Worm (Caenorhabditis elegans) whole organism, L2 larva: Measurements from ENCODE around the gene srbc-16.

Experiments used
- R02D3.7 ChIP-seq: fragments of 150-350 bp; optimal IDR thresholded peaks from 2 replicates; lab custom pipeline; 2014; ENCODE audit warnings: missing biosample characterization, missing genetic modification characterization
- Y55F3AM.14 ChIP-seq: fragments of 200-800 bp; sonication (Bioruptor generic); optimal IDR thresholded peaks from 2 replicates; lab custom pipeline; 2018; ENCODE audit warnings: mild to moderate bottlenecking, missing genetic modification characterization, missing compliant biosample characterization
- alr-1 ChIP-seq: fragments of 150-350 bp; optimal IDR thresholded peaks from 2 replicates; lab custom pipeline; 2014; ENCODE audit warnings: missing biosample characterization, missing genetic modification characterization
- ama-1 ChIP-seq: fragments of 150-350 bp; optimal IDR thresholded peaks from 2 replicates; lab custom pipeline; 2018; ENCODE audit warnings: inconsistent platforms
- blmp-1 ChIP-seq: sonication (generic microtip); optimal IDR thresholded peaks from 2 replicates; lab custom pipeline; 2017; ENCODE audit warnings: missing genetic modification characterization, mild to moderate bottlenecking, missing compliant biosample characterization, antibody characterized with exemption, moderate library complexity; ENCODE audit not compliant: insufficient read depth
- crh-2 ChIP-seq: sonication (generic microtip); optimal IDR thresholded peaks from 2 replicates; lab custom pipeline; 2017; ENCODE audit warnings: missing biosample characterization, missing genetic modification characterization
- dmd-4 ChIP-seq: sonication (generic microtip); optimal IDR thresholded peaks from 2 replicates; lab custom pipeline; 2017; ENCODE audit warnings: missing biosample characterization, missing genetic modification characterization
- egl-27 ChIP-seq: sonication (generic microtip); optimal IDR thresholded peaks from 3 replicates; lab custom pipeline; 2017; ENCODE audit warnings: missing biosample characterization, missing genetic modification reagents, missing genetic modification characterization
- elt-1 ChIP-seq: fragments of 150-350 bp; optimal IDR thresholded peaks from 2 replicates; lab custom pipeline; 2014; ENCODE audit warnings: missing biosample characterization, missing genetic modification characterization
- elt-3 ChIP-seq: sonication (generic microtip); optimal IDR thresholded peaks from 2 replicates; lab custom pipeline; 2017; ENCODE audit warnings: missing biosample characterization, missing genetic modification characterization
- fos-1 ChIP-seq: fragments of 150-350 bp; optimal IDR thresholded peaks from 2 replicates; lab custom pipeline; 2014; ENCODE audit warnings: missing biosample characterization, missing genetic modification characterization
- gmeb-1 ChIP-seq: fragments of 150-350 bp; optimal IDR thresholded peaks from 2 replicates; lab custom pipeline; 2014; ENCODE audit warnings: missing biosample characterization, missing genetic modification characterization
- lin-11 ChIP-seq: fragments of 150-350 bp; sonication (generic microtip); optimal IDR thresholded peaks from 2 replicates; lab custom pipeline; 2014; ENCODE audit warnings: missing biosample characterization, missing genetic modification characterization, inconsistent platforms, mixed read lengths
- lin-13 ChIP-seq: fragments of 150-350 bp; optimal IDR thresholded peaks from 2 replicates; lab custom pipeline; 2014; ENCODE audit warnings: missing biosample characterization, missing genetic modification reagents, missing genetic modification characterization
- lin-39 ChIP-seq: fragments of 150-350 bp; optimal IDR thresholded peaks from 2 replicates; lab custom pipeline; 2014; ENCODE audit warnings: missing biosample characterization, missing genetic modification reagents, missing genetic modification characterization
- mdl-1 ChIP-seq, 2 experiments: fragments of 150-350 bp in 1 of 2; sonication (generic microtip) in 1 of 2; optimal IDR thresholded peaks; 2 replicates each; lab custom pipeline; 2017; ENCODE audit warnings: missing biosample characterization in 2 of 2, missing genetic modification characterization in 2 of 2
- nhr-11 ChIP-seq: fragments of 150-350 bp; optimal IDR thresholded peaks from 2 replicates; lab custom pipeline; 2014; ENCODE audit warnings: missing biosample characterization, missing genetic modification characterization
- nhr-129 ChIP-seq: fragments of 150-350 bp; optimal IDR thresholded peaks from 2 replicates; lab custom pipeline; 2014; ENCODE audit warnings: missing biosample characterization, missing genetic modification characterization
- nhr-21 ChIP-seq: fragments of 150-350 bp; optimal IDR thresholded peaks from 2 replicates; lab custom pipeline; 2014; ENCODE audit warnings: missing biosample characterization, missing genetic modification characterization
- nhr-23 ChIP-seq: fragments of 150-350 bp; optimal IDR thresholded peaks from 2 replicates; lab custom pipeline; 2014; ENCODE audit warnings: missing biosample characterization, missing genetic modification reagents, missing genetic modification characterization
- nhr-237 ChIP-seq: fragments of 150-350 bp; optimal IDR thresholded peaks from 2 replicates; lab custom pipeline; 2014; ENCODE audit warnings: missing biosample characterization, missing genetic modification characterization
- nhr-25 ChIP-seq: fragments of 150-350 bp; sonication (generic microtip); optimal IDR thresholded peaks from 3 replicates; lab custom pipeline; 2014; ENCODE audit warnings: missing biosample characterization, missing genetic modification characterization
- nhr-6 ChIP-seq: fragments of 150-350 bp; optimal IDR thresholded peaks from 2 replicates; lab custom pipeline; 2014; ENCODE audit warnings: missing biosample characterization, missing genetic modification characterization
- nhr-77 ChIP-seq: fragments of 150-350 bp; optimal IDR thresholded peaks from 2 replicates; lab custom pipeline; 2014; ENCODE audit warnings: missing biosample characterization, missing genetic modification characterization
- peb-1 ChIP-seq: fragments of 150-350 bp; optimal IDR thresholded peaks from 2 replicates; lab custom pipeline; 2014; ENCODE audit warnings: missing biosample characterization, missing genetic modification characterization
- sem-4 ChIP-seq: fragments of 150-350 bp; optimal IDR thresholded peaks from 2 replicates; lab custom pipeline; 2014; ENCODE audit warnings: missing biosample characterization, missing genetic modification reagents, missing genetic modification characterization
- skn-1 ChIP-seq: sonication (generic microtip); optimal IDR thresholded peaks from 2 replicates; lab custom pipeline; 2017; ENCODE audit warnings: missing biosample characterization, missing genetic modification characterization
- sma-3 ChIP-seq: sonication (generic microtip); optimal IDR thresholded peaks from 2 replicates; lab custom pipeline; 2016; ENCODE audit warnings: missing genetic modification reagents, missing genetic modification characterization, missing compliant biosample characterization
- sma-9 ChIP-seq, 2 experiments: fragments of 150-350 bp in 1 of 2; sonication (generic microtip) in 1 of 2; optimal IDR thresholded peaks; 2 replicates each; lab custom pipeline; 2014 to 2016; ENCODE audit warnings: missing genetic modification characterization in 2 of 2, mild to moderate bottlenecking in 1 of 2, missing biosample characterization in 1 of 2, missing compliant biosample characterization in 1 of 2, missing genetic modification reagents in 1 of 2, moderate library complexity in 1 of 2
- snpc-4 ChIP-seq: fragments of 150-350 bp; optimal IDR thresholded peaks from 2 replicates; lab custom pipeline; 2014; ENCODE audit warnings: missing biosample characterization, missing genetic modification characterization
- unc-39 ChIP-seq: fragments of 150-350 bp; optimal IDR thresholded peaks from 2 replicates; lab custom pipeline; 2014; ENCODE audit warnings: missing biosample characterization, missing genetic modification characterization
- unc-55 ChIP-seq: fragments of 150-350 bp; sonication (generic microtip); optimal IDR thresholded peaks from 3 replicates; lab custom pipeline; 2014; ENCODE audit warnings: missing biosample characterization, missing genetic modification reagents, missing genetic modification characterization
- unc-62 ChIP-seq: fragments of 150-350 bp; optimal IDR thresholded peaks from 2 replicates; lab custom pipeline; 2014; ENCODE audit warnings: missing biosample characterization, missing genetic modification reagents, missing genetic modification characterization
- zag-1 ChIP-seq: fragments of 150-350 bp; optimal IDR thresholded peaks from 2 replicates; lab custom pipeline; 2014; ENCODE audit warnings: missing biosample characterization, missing genetic modification characterization
- ztf-1 ChIP-seq: fragments of 200-800 bp; sonication (Bioruptor generic); conservative IDR thresholded peaks from 2 replicates; pipeline ENCODE4 v1.3.6; 2022; ENCODE audit warnings: missing genetic modification characterization, missing compliant biosample characterization
- ztf-11 ChIP-seq: sonication (generic microtip); optimal IDR thresholded peaks from 2 replicates; lab custom pipeline; 2017; ENCODE audit warnings: missing biosample characterization, missing genetic modification characterization
- ztf-4 ChIP-seq: fragments of 150-350 bp; optimal IDR thresholded peaks from 2 replicates; lab custom pipeline; 2014; ENCODE audit warnings: missing biosample characterization, missing genetic modification characterization

srbc-16 gene

ce11 chrV:2149432-2149831, 32.4 kb upstream of the srbc-16 start, which contains the start of gene C45H4.21:
Gene C45H4.21 (minus strand): TSS chrV:2149532.
- TF ChIP-seq snpc-4 (tag; lab: Kevin White, UChicago): no peak
- no peak for TF ChIP-seq zag-1 (tag; lab: Kevin White, UChicago)
- TF ChIP-seq gmeb-1 (tag; lab: Kevin White, UChicago): no peak
- TF ChIP-seq ztf-1 (GFP tag; lab: Robert Waterston, UW): no peak
- no peak for TF ChIP-seq nhr-237 (tag; lab: Kevin White, UChicago)
- no peak for TF ChIP-seq sem-4 (tag; lab: Kevin White, UChicago)
- no peak for TF ChIP-seq nhr-6
- TF ChIP-seq lin-39 (tag; lab: Kevin White, UChicago): no peak
- no peak for TF ChIP-seq nhr-129
- TF ChIP-seq elt-1 (tag; lab: Kevin White, UChicago): no peak
- TF ChIP-seq nhr-11 (tag; lab: Kevin White, UChicago): no peak
- TF ChIP-seq lin-13 (GFP tag; lab: Kevin White, UChicago): no peak
- TF ChIP-seq peb-1: no peak

ce11 chrV:2150876-2151275, 31.0 kb upstream of the srbc-16 start, which contains the start of gene C45H4.13:
Gene C45H4.13 (minus strand): TSS chrV:2150976.
- TF ChIP-seq blmp-1 (no peak), sma-9 (GFP tag; optimal IDR thresholded peaks at IDR 0.05; lab: Kevin White, UChicago) (no peak), sma-9 (tag; optimal IDR thresholded peaks at IDR 0.05; lab: Kevin White, UChicago) (no peak), zag-1 (tag; lab: Kevin White, UChicago) (no peak), sma-3 (GFP tag; lab: Kevin White, UChicago) (no peak), nhr-21 (tag; lab: Kevin White, UChicago) (no peak)

ce11 chrV:2151458-2151857, 30.4 kb upstream of the srbc-16 start, which contains the start of gene srbc-24:
Gene srbc-24 (plus strand): TSS chrV:2151758.
- TF ChIP-seq snpc-4 (tag; lab: Kevin White, UChicago) (no peak), ztf-11 (no peak), lin-39 (tag; lab: Kevin White, UChicago) (no peak), skn-1 (tag; lab: Kevin White, UChicago) (no peak), egl-27 (tag; lab: Kevin White, UChicago) (no peak), crh-2 (no peak), sma-9 (GFP tag; optimal IDR thresholded peaks at IDR 0.05; lab: Kevin White, UChicago) (no peak), sma-9 (tag; optimal IDR thresholded peaks at IDR 0.05; lab: Kevin White, UChicago) (no peak), nhr-129 (no peak), gmeb-1 (tag; lab: Kevin White, UChicago) (no peak), ztf-4 (tag; lab: Kevin White, UChicago) (no peak), mdl-1 (tag; optimal IDR thresholded peaks at IDR 0.05; lab: Kevin White, UChicago) (no peak), R02D3.7 (tag; lab: Kevin White, UChicago) (no peak), dmd-4 (tag; lab: Kevin White, UChicago) (no peak), nhr-25 (tag; lab: Kevin White, UChicago) (no peak), blmp-1 (no peak), unc-39 (tag; lab: Kevin White, UChicago) (no peak), fos-1 (tag; lab: Kevin White, UChicago) (no peak), ztf-1 (GFP tag; lab: Robert Waterston, UW) (no peak)

ce11 chrV:2153274-2153673, 28.6 kb upstream of the srbc-16 start, which contains the start of gene srbc-23:
Gene srbc-23 (plus strand): TSS chrV:2153574.
- no peak for TF ChIP-seq lin-11 (tag; lab: Kevin White, UChicago)
- TF ChIP-seq unc-55: no peak
- TF ChIP-seq sma-9 (GFP tag; optimal IDR thresholded peaks at IDR 0.05; lab: Kevin White, UChicago): no peak
- TF ChIP-seq sma-9 (tag; optimal IDR thresholded peaks at IDR 0.05; lab: Kevin White, UChicago): no peak
- TF ChIP-seq ama-1 (lab: Kevin White, UChicago): no peak
- TF ChIP-seq skn-1 (tag; lab: Kevin White, UChicago): no peak
- TF ChIP-seq nhr-23: no peak
- TF ChIP-seq nhr-11 (tag; lab: Kevin White, UChicago): no peak
- TF ChIP-seq egl-27 (tag; lab: Kevin White, UChicago): no peak
- TF ChIP-seq gmeb-1 (tag; lab: Kevin White, UChicago): no peak
- TF ChIP-seq nhr-77 (tag; lab: Kevin White, UChicago): no peak
- no peak for TF ChIP-seq unc-39 (tag; lab: Kevin White, UChicago)
- TF ChIP-seq elt-3 (tag; lab: Kevin White, UChicago): no peak
- no peak for TF ChIP-seq sem-4 (tag; lab: Kevin White, UChicago)
- TF ChIP-seq lin-39 (tag; lab: Kevin White, UChicago): no peak
- TF ChIP-seq Y55F3AM.14: no peak
- TF ChIP-seq snpc-4 (tag; lab: Kevin White, UChicago): no peak
- TF ChIP-seq crh-2: no peak
- TF ChIP-seq nhr-21 (tag; lab: Kevin White, UChicago): no peak
- TF ChIP-seq unc-62 (GFP tag; lab: Kevin White, UChicago): no peak
- TF ChIP-seq alr-1 (tag; lab: Kevin White, UChicago): no peak
